Fruit fly (Drosophila melanogaster) whole organism, embryonic: ENCODE results near the gene CG10700.

Source experiments
- Bgb ChIP-seq: fragments of 200-800 bp; sonication (Bioruptor generic); IDR thresholded peaks from 2 replicates; pipeline ENCODE4 v1.3.6; 2022; ENCODE audit warnings: missing biosample characterization, missing genetic modification characterization; ENCODE audit not compliant: partially characterized antibody
- CG11093 ChIP-seq: fragments of 200-800 bp; sonication (Bioruptor generic); IDR thresholded peaks from 3 replicates; pipeline ENCODE4 v1.3.6; 2022; ENCODE audit warnings: missing biosample characterization, missing genetic modification characterization
- CG12155 ChIP-seq: fragments of 200-800 bp; sonication (Bioruptor generic); optimal IDR thresholded peaks from 3 replicates; lab custom pipeline; 2016; ENCODE audit warnings: missing biosample characterization, missing genetic modification characterization
- CG13894 ChIP-seq: fragments of 200-800 bp; sonication (Bioruptor generic); optimal IDR thresholded peaks from 3 replicates; lab custom pipeline; 2018; ENCODE audit warnings: missing biosample characterization, mild to moderate bottlenecking, missing genetic modification characterization, moderate library complexity
- CG14441 ChIP-seq: fragments of 200-800 bp; sonication (Bioruptor generic); IDR thresholded peaks from 2 replicates; pipeline ENCODE4 v1.3.6; 2022; ENCODE audit warnings: missing biosample characterization, missing genetic modification characterization
- CG14667 ChIP-seq: fragments of 200-800 bp; sonication (Bioruptor generic); IDR thresholded peaks from 2 replicates; pipeline ENCODE4 v1.3.6; 2022; ENCODE audit warnings: missing biosample characterization, missing genetic modification characterization
- CG14710 ChIP-seq: fragments of 200-800 bp; sonication (Bioruptor generic); optimal IDR thresholded peaks from 3 replicates; lab custom pipeline; 2019; ENCODE audit warnings: missing biosample characterization, mild to moderate bottlenecking, missing genetic modification characterization, moderate library complexity
- CG15011 ChIP-seq: fragments of 200-800 bp; sonication (Bioruptor generic); optimal IDR thresholded peaks from 3 replicates; lab custom pipeline; 2018; ENCODE audit warnings: missing biosample characterization, mild to moderate bottlenecking, missing genetic modification characterization
- CG17328 ChIP-seq: fragments of 200-800 bp; sonication (Bioruptor generic); IDR thresholded peaks from 2 replicates; pipeline ENCODE4 v1.3.6; 2022; ENCODE audit warnings: missing biosample characterization, missing genetic modification characterization
- CG31365 ChIP-seq: fragments of 200-800 bp; sonication (Bioruptor generic); optimal IDR thresholded peaks from 2 replicates; lab custom pipeline; 2018; ENCODE audit warnings: missing biosample characterization, mild to moderate bottlenecking, missing genetic modification characterization
- CG33557 ChIP-seq: fragments of 200-800 bp; sonication (Bioruptor generic); optimal IDR thresholded peaks from 2 replicates; lab custom pipeline; 2019; ENCODE audit warnings: missing biosample characterization, mild to moderate bottlenecking, missing genetic modification characterization, moderate library complexity
- CG4360 ChIP-seq: fragments of 200-800 bp; sonication (Bioruptor generic); IDR thresholded peaks from 2 replicates; pipeline ENCODE4 v1.3.6; 2022; ENCODE audit warnings: missing biosample characterization, missing genetic modification characterization
- CG6272 ChIP-seq: fragments of 200-800 bp; sonication (Bioruptor generic); IDR thresholded peaks from 2 replicates; pipeline ENCODE4 v1.3.6; 2022; ENCODE audit warnings: missing biosample characterization, missing genetic modification characterization
- CG6813 ChIP-seq: fragments of 200-800 bp; sonication (Bioruptor generic); optimal IDR thresholded peaks from 2 replicates; lab custom pipeline; 2017; ENCODE audit warnings: missing biosample characterization, missing genetic modification characterization, mild to moderate bottlenecking, moderate library complexity, missing genetic modification reagents
- CG7963 ChIP-seq: fragments of 200-800 bp; sonication (Bioruptor generic); IDR thresholded peaks from 3 replicates; pipeline ENCODE4 v1.3.6; 2022; ENCODE audit warnings: missing biosample characterization, missing genetic modification characterization; ENCODE audit not compliant: partially characterized antibody
- Deaf1 ChIP-seq: fragments of 200-800 bp; optimal IDR thresholded peaks from 3 replicates; lab custom pipeline; 2019; ENCODE audit warnings: missing biosample characterization, mild to moderate bottlenecking, missing genetic modification characterization, moderate library complexity
- Med ChIP-seq: fragments of 200-800 bp; sonication (Bioruptor generic); peaks from one replicate; lab custom pipeline; 2016; ENCODE audit warnings: missing biosample characterization, missing genetic modification characterization, mild to moderate bottlenecking, inconsistent platforms, moderate library complexity
- Meics ChIP-seq: fragments of 200-800 bp; sonication (Bioruptor generic); optimal IDR thresholded peaks from 2 replicates; lab custom pipeline; 2017; ENCODE audit warnings: missing biosample characterization, mild to moderate bottlenecking, missing genetic modification characterization
- Mrtf ChIP-seq: fragments of 200-800 bp; sonication (Bioruptor generic); IDR thresholded peaks from 3 replicates; pipeline ENCODE4 v1.3.6; 2022; ENCODE audit warnings: missing biosample characterization, missing genetic modification characterization
- Nf-YB ChIP-seq: fragments of 200-800 bp; sonication (Bioruptor generic); optimal IDR thresholded peaks from 3 replicates; lab custom pipeline; 2019; ENCODE audit warnings: missing biosample characterization, mild to moderate bottlenecking, missing genetic modification characterization, moderate library complexity
- Nf-YC ChIP-seq: fragments of 200-800 bp; optimal IDR thresholded peaks from 3 replicates; lab custom pipeline; 2019; ENCODE audit warnings: missing biosample characterization, mild to moderate bottlenecking, missing genetic modification characterization, moderate library complexity
- Six4 ChIP-seq: fragments of 200-800 bp; sonication (Bioruptor generic); optimal IDR thresholded peaks from 2 replicates; lab custom pipeline; 2016; ENCODE audit warnings: missing biosample characterization, missing genetic modification characterization
- abd-A ChIP-seq: fragments of 200-800 bp; sonication (Bioruptor generic); optimal IDR thresholded peaks from 3 replicates; lab custom pipeline; 2019; ENCODE audit warnings: missing biosample characterization, mild to moderate bottlenecking, missing genetic modification characterization, moderate library complexity
- chinmo ChIP-seq: fragments of 200-800 bp; sonication (Bioruptor generic); IDR thresholded peaks from 4 replicates; pipeline ENCODE4 v1.3.6; 2022; ENCODE audit warnings: missing biosample characterization, missing genetic modification characterization; ENCODE audit not compliant: partially characterized antibody
- chn ChIP-seq: fragments of 200-800 bp; sonication (Bioruptor generic); optimal IDR thresholded peaks from 2 replicates; lab custom pipeline; 2016; ENCODE audit warnings: missing biosample characterization, missing genetic modification characterization
- crol ChIP-seq: fragments of 200-800 bp; sonication (Bioruptor generic); IDR thresholded peaks from 2 replicates; pipeline ENCODE4 v1.3.6; 2022; ENCODE audit warnings: missing biosample characterization, missing genetic modification characterization
- ems ChIP-seq: fragments of 200-800 bp; sonication (Bioruptor generic); optimal IDR thresholded peaks from 3 replicates; lab custom pipeline; 2016; ENCODE audit warnings: missing biosample characterization, missing genetic modification characterization
- gsb-n ChIP-seq: fragments of 200-800 bp; sonication (Bioruptor generic); optimal IDR thresholded peaks from 3 replicates; lab custom pipeline; 2018; ENCODE audit warnings: missing biosample characterization, mild to moderate bottlenecking, missing genetic modification characterization
- gt ChIP-seq: fragments of 200-800 bp; sonication (Bioruptor generic); IDR thresholded peaks from 2 replicates; pipeline ENCODE4 v1.3.6; 2022; ENCODE audit warnings: missing biosample characterization, missing genetic modification characterization
- h ChIP-seq: fragments of >200 bp; optimal IDR thresholded peaks from 2 replicates; lab custom pipeline; 2017
- kay ChIP-seq: fragments of 200-800 bp; sonication (Bioruptor generic); optimal IDR thresholded peaks from 2 replicates; lab custom pipeline; 2016; ENCODE audit warnings: missing biosample characterization, missing genetic modification characterization
- mirr ChIP-seq: fragments of 200-800 bp; sonication (Bioruptor generic); optimal IDR thresholded peaks from 3 replicates; lab custom pipeline; 2018; ENCODE audit warnings: missing biosample characterization, mild to moderate bottlenecking, missing genetic modification characterization
- mld ChIP-seq: fragments of 200-800 bp; sonication (Bioruptor generic); IDR thresholded peaks from 3 replicates; pipeline ENCODE4 v1.3.6; 2022; ENCODE audit warnings: missing biosample characterization, missing genetic modification characterization; ENCODE audit not compliant: partially characterized antibody
- pros ChIP-seq: fragments of 200-800 bp; sonication (Bioruptor generic); optimal IDR thresholded peaks from 3 replicates; lab custom pipeline; 2019; ENCODE audit warnings: missing biosample characterization, mild to moderate bottlenecking, missing genetic modification characterization, moderate library complexity
- seq ChIP-seq: fragments of 200-800 bp; sonication (Bioruptor generic); IDR thresholded peaks from 2 replicates; pipeline ENCODE4 v1.3.6; 2022; ENCODE audit warnings: missing biosample characterization, missing genetic modification characterization
- sisA ChIP-seq: fragments of 200-800 bp; sonication (Bioruptor generic); IDR thresholded peaks from 2 replicates; pipeline ENCODE4 v1.3.6; 2022; ENCODE audit warnings: missing biosample characterization, missing genetic modification characterization
- tll ChIP-seq, 2 experiments: fragments of 200-800 bp in 1 of 2; fragments of >200 bp in 1 of 2; sonication (Bioruptor generic) in 1 of 2; optimal IDR thresholded peaks; 2 replicates each; lab custom pipeline; 2017 to 2019; ENCODE audit warnings: missing biosample characterization in 2 of 2, missing genetic modification characterization in 2 of 2, mild to moderate bottlenecking in 1 of 2, moderate library complexity in 1 of 2
- tna ChIP-seq: fragments of 200-800 bp; sonication (Bioruptor generic); IDR thresholded peaks from 2 replicates; pipeline ENCODE4 v1.3.6; 2022; ENCODE audit warnings: missing biosample characterization, missing genetic modification characterization; ENCODE audit not compliant: partially characterized antibody
- twi ChIP-seq: fragments of 200-800 bp; optimal IDR thresholded peaks from 2 replicates; lab custom pipeline; 2019; ENCODE audit warnings: missing biosample characterization, mild to moderate bottlenecking, missing genetic modification characterization, moderate library complexity
- unc-4 ChIP-seq: fragments of 200-800 bp; sonication (Bioruptor generic); IDR thresholded peaks from 2 replicates; pipeline ENCODE4 v1.3.6; 2022; ENCODE audit warnings: missing biosample characterization, missing genetic modification characterization; ENCODE audit not compliant: partially characterized antibody
- usp ChIP-seq: fragments of >200 bp; optimal IDR thresholded peaks from 2 replicates; lab custom pipeline; 2017; ENCODE audit warnings: missing biosample characterization, missing genetic modification characterization
- vnd ChIP-seq: fragments of 200-800 bp; sonication (Bioruptor generic); IDR thresholded peaks from 3 replicates; pipeline ENCODE4 v1.3.6; 2022; ENCODE audit warnings: missing biosample characterization, missing genetic modification characterization; ENCODE audit not compliant: partially characterized antibody
- yki ChIP-seq: fragments of >200 bp; optimal IDR thresholded peaks from 3 replicates; lab custom pipeline; 2018

CG10700 gene

dm6 chr2L:19093868-19094267 lies 15.0 kb upstream of the CG10700 start:
- TF ChIP-seq CG13894 (tag; lab: Kevin White, UChicago) = peak; percentile 13
- peak; percentile 42; the same call in 1 of the 2 replicates for TF ChIP-seq seq
- no peak for TF ChIP-seq unc-4 (GFP tag; lab: Robert Waterston, UW)
- no peak for TF ChIP-seq CG17328
- 0 out of 3 replicates have a peak, but pooled peaks have one; percentile 13 for TF ChIP-seq Mrtf (GFP tag; lab: Robert Waterston, UW)
- TF ChIP-seq CG7963 = no peak
- no peak for TF ChIP-seq twi (tag; lab: Kevin White, UChicago)
- no peak for TF ChIP-seq usp
- TF ChIP-seq abd-A (tag; lab: Kevin White, UChicago) = peak; percentile 93
- no peak for TF ChIP-seq CG12155
- no peak for TF ChIP-seq CG14441
- peak; percentile 52 for TF ChIP-seq Nf-YB (GFP tag; lab: Kevin White, UChicago)
- no peak for TF ChIP-seq mirr (GFP tag; lab: Kevin White, UChicago)
- TF ChIP-seq crol (GFP tag; lab: Robert Waterston, UW) = 0 out of 2 replicates have a peak, but pooled peaks have one; percentile 8
- TF ChIP-seq vnd (GFP tag; lab: Robert Waterston, UW) = no peak
- TF ChIP-seq chinmo (GFP tag; lab: Robert Waterston, UW) = 0 out of 4 replicates have a peak, but pooled peaks have one; percentile 12
- peak; percentile 74 for TF ChIP-seq Nf-YC (tag; lab: Kevin White, UChicago)
- TF ChIP-seq Deaf1 (tag; lab: Kevin White, UChicago) = peak; percentile 40
- no peak for TF ChIP-seq chn
- TF ChIP-seq CG11093 (GFP tag; lab: Robert Waterston, UW) = 0 out of 3 replicates have a peak, but pooled peaks have one; percentile 25

dm6 chr2L:19089385-19089784 lies 10.6 kb upstream of the CG10700 start:
- TF ChIP-seq yki (lab: Kevin White, UChicago) = no peak
- TF ChIP-seq Meics (GFP tag; lab: Kevin White, UChicago) = no peak
- peak in 1 of 2 experiments; percentile 44 for TF ChIP-seq tll (GFP tag; optimal IDR thresholded peaks at IDR 0.05; lab: Kevin White, UChicago)
- no peak for TF ChIP-seq CG33557 (GFP tag; lab: Kevin White, UChicago)
- TF ChIP-seq Med (GFP tag; lab: Kevin White, UChicago) = no peak
- peak; percentile 61 for TF ChIP-seq pros (GFP tag; lab: Kevin White, UChicago)
- no peak for TF ChIP-seq ems (GFP tag; lab: Kevin White, UChicago)
- no peak for TF ChIP-seq Bgb
- no peak for TF ChIP-seq CG15011 (GFP tag; lab: Kevin White, UChicago)
- no peak for TF ChIP-seq gt (GFP tag; lab: Robert Waterston, UW)
- TF ChIP-seq sisA (GFP tag; lab: Robert Waterston, UW) = no peak
- TF ChIP-seq mld = no peak
- peak; percentile 51 for TF ChIP-seq gsb-n (tag; lab: Kevin White, UChicago)
- no peak for TF ChIP-seq CG6272
- no peak for TF ChIP-seq kay (GFP tag; lab: Kevin White, UChicago)
- no peak for TF ChIP-seq CG31365 (tag; lab: Kevin White, UChicago)
- TF ChIP-seq Six4 (GFP tag; lab: Kevin White, UChicago) = no peak
- TF ChIP-seq CG4360 (GFP tag; lab: Robert Waterston, UW) = peak; percentile 73
- no peak for TF ChIP-seq tna (GFP tag; lab: Robert Waterston, UW)
- no peak for TF ChIP-seq CG14710 (tag; lab: Kevin White, UChicago)
- TF ChIP-seq CG6813 (GFP tag; lab: Kevin White, UChicago) = no peak
- TF ChIP-seq CG14667 (GFP tag; lab: Robert Waterston, UW) = no peak
- TF ChIP-seq h (lab: Kevin White, UChicago) = no peak
- peak; percentile 68 for TF ChIP-seq crol (GFP tag; lab: Robert Waterston, UW)
